Worm (Caenorhabditis elegans) whole organism, L4/young adult: ENCODE data around the gene T14G12.11.

Experiments
- W03F9.2 ChIP-seq: fragments of 150-350 bp; optimal IDR thresholded peaks from 2 replicates; lab custom pipeline; 2014; ENCODE audit warnings: missing biosample characterization, missing genetic modification characterization
- dao-5 ChIP-seq: sonication (generic microtip); optimal IDR thresholded peaks from 2 replicates; lab custom pipeline; 2016; ENCODE audit warnings: missing genotype, missing genetic modification characterization, moderate library complexity, missing compliant biosample characterization
- him-1 ChIP-seq: sonication (generic microtip); optimal IDR thresholded peaks from 2 replicates; lab custom pipeline; 2016; ENCODE audit warnings: missing genotype, missing genetic modification reagents, missing genetic modification characterization, missing compliant biosample characterization

DNA sequence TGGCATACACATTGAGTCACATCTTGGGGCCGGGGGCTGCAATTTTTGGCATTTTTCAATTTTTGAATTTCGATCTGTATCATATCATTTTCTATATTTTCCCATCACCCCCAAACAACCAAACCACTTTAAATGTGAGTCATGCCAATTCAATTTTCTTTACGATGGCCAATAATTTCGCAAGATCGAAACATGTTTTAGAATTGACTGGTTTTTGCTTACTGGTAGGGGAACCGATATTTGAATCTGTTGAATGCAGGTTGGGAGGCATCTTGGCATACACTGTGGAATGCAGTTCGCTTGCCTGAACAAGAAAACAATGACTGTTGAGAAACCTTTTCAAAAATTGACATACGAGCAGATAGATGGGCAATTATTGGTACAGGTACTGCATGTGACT lies 28.8 kb upstream of the T14G12.11 start:
- TF ChIP-seq dao-5 (tag; lab: Kevin White, UChicago) (no peak), him-1 (tag; lab: Kevin White, UChicago) (no peak), W03F9.2 (tag; lab: Kevin White, UChicago) (no peak)
